Worm (Caenorhabditis elegans): ENCODE results near the gene F02A9.1.

DNA sequence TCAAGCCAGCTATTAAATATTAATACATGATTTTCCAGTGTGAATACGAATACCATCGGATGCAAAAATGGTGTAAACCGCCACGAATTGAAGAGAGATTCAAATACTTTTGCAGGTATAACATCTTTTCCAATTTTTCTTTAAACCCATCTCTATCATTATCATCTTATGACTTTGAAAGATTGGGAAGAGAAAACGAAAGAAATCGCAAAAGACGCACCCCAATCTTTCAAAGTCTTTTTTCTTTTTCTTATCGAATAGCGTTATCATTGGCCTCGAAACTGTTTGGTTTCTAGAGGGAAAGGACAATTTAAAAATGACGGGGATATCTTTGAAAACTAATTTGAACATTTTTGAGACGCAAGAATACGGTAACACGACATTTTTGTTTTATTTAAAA lies 28.0 kb upstream of the F02A9.1 start:
- TF ChIP-seq lin-13 (tag; optimal IDR thresholded peaks at IDR 0.05) (no peak), ceh-83 (GFP tag; optimal IDR thresholded peaks at IDR 0.05) (no peak), lsy-2 (tag; optimal IDR thresholded peaks at IDR 0.05) (no peak), sem-2 (GFP tag; optimal IDR thresholded peaks at IDR 0.05) (no peak)
